Worm (Caenorhabditis elegans) whole organism, L1 larva: Measurements from ENCODE around the gene wrt-1.

Experiments used
- elt-2 ChIP-seq: sonication (generic microtip); optimal IDR thresholded peaks from 2 replicates; lab custom pipeline; 2016; ENCODE audit warnings: missing genetic modification characterization, mild to moderate bottlenecking, inconsistent platforms, missing compliant biosample characterization, missing genetic modification reagents
- fos-1 ChIP-seq: fragments of 150-350 bp; optimal IDR thresholded peaks from 2 replicates; lab custom pipeline; 2014; ENCODE audit warnings: missing biosample characterization, missing genetic modification characterization
- lir-3 ChIP-seq: sonication (generic microtip); optimal IDR thresholded peaks from 2 replicates; lab custom pipeline; 2016; ENCODE audit warnings: mild to moderate bottlenecking, missing genetic modification characterization, moderate library complexity, missing compliant biosample characterization; ENCODE audit not compliant: poor library complexity
- nhr-28 ChIP-seq: fragments of 150-350 bp; optimal IDR thresholded peaks from 2 replicates; lab custom pipeline; 2014; ENCODE audit warnings: missing biosample characterization, missing genetic modification characterization
- tbx-2 ChIP-seq: sonication (generic microtip); optimal IDR thresholded peaks from 2 replicates; lab custom pipeline; 2016; ENCODE audit warnings: missing genetic modification characterization, missing compliant biosample characterization

ce11 chrII:7544782-7545181 is 14.0 kb downstream of the wrt-1 start:
- TF ChIP-seq fos-1 (tag; lab: Kevin White, UChicago) (no peak), tbx-2 (tag; lab: Kevin White, UChicago) (no peak), elt-2 (no peak), lir-3 (tag; lab: Kevin White, UChicago) (no peak), nhr-28 (tag; lab: Kevin White, UChicago) (no peak)
